Fruit fly (Drosophila melanogaster) whole organism, adult: ENCODE results near the gene CG13678.

ENCODE experiments used
- CG1620 ChIP-seq: fragments of 200-800 bp; sonication (Bioruptor generic); optimal IDR thresholded peaks from 2 replicates; lab custom pipeline; 2016; ENCODE audit warnings: missing biosample characterization, missing genetic modification characterization
- CG33017 ChIP-seq: fragments of 200-800 bp; sonication (Bioruptor generic); optimal IDR thresholded peaks from 2 replicates; lab custom pipeline; 2018; ENCODE audit warnings: missing biosample characterization, mild to moderate bottlenecking, missing genetic modification characterization, moderate library complexity
- CG7045 ChIP-seq: fragments of 200-800 bp; sonication (Bioruptor generic); optimal IDR thresholded peaks from 2 replicates; lab custom pipeline; 2017; ENCODE audit warnings: missing biosample characterization, mild to moderate bottlenecking, missing genetic modification characterization
- CG7101 ChIP-seq: fragments of 200-800 bp; sonication (Bioruptor generic); optimal IDR thresholded peaks from 2 replicates; lab custom pipeline; 2018; ENCODE audit warnings: missing biosample characterization, mild to moderate bottlenecking, missing genetic modification characterization, moderate library complexity
- Crg-1 ChIP-seq: fragments of 200-800 bp; sonication (Bioruptor generic); optimal IDR thresholded peaks from 2 replicates; lab custom pipeline; 2016; ENCODE audit warnings: missing biosample characterization, missing genetic modification characterization
- pad ChIP-seq: fragments of 200-800 bp; sonication (Bioruptor generic); optimal IDR thresholded peaks from 3 replicates; lab custom pipeline; 2017; ENCODE audit warnings: missing biosample characterization, missing genetic modification characterization, mild to moderate bottlenecking, moderate library complexity, missing genetic modification reagents
- toe ChIP-seq: fragments of 200-800 bp; sonication (Bioruptor generic); optimal IDR thresholded peaks from 2 replicates; lab custom pipeline; 2016; ENCODE audit warnings: missing biosample characterization, missing genetic modification characterization

DNA sequence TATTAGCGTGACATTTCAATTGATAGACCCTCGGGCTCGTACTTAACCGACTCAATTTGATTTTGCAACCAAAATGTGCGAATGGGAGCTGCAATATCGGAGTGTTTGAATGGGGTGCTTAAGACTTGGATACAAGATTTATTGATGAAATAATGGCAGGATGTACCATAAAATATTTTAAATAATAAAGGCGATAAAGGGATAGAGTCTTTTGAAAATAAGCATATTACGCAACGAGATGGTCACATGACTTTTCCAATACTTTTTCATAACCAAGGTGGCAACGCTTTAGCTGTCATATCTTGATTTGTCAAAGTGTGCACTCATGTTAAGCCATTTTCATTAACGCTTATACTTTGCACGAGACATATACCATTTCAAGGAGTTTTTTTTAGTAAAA is 7.0 kb downstream of the CG13678 start, which contains the start of gene eIF4E3:
- TF ChIP-seq pad (no peak), toe (GFP tag; lab: Kevin White, UChicago) (no peak), CG7045 (GFP tag; lab: Kevin White, UChicago) (no peak), CG7101 (tag; lab: Kevin White, UChicago) (no peak), CG33017 (no peak), Crg-1 (GFP tag; lab: Kevin White, UChicago) (no peak), CG1620 (GFP tag; lab: Kevin White, UChicago) (no peak)
